Worm (Caenorhabditis elegans) whole organism, mixed stage, embryonic: ENCODE measurements around the gene ugt-6.

Experiments
- M03D4.4 ChIP-seq: sonication (generic microtip); optimal IDR thresholded peaks from 2 replicates; lab custom pipeline; 2017; ENCODE audit warnings: mild to moderate bottlenecking, missing genetic modification characterization, missing compliant biosample characterization
- bed-3 ChIP-seq: fragments of 200-800 bp; sonication (Bioruptor generic); optimal IDR thresholded peaks from 3 replicates; lab custom pipeline; 2018; ENCODE audit warnings: mild to moderate bottlenecking, missing genetic modification characterization, moderate library complexity, missing compliant biosample characterization
- blmp-1 ChIP-seq: fragments of 150-350 bp; optimal IDR thresholded peaks from 2 replicates; lab custom pipeline; 2014; ENCODE audit warnings: missing biosample characterization, missing genetic modification characterization
- ceh-39 ChIP-seq: fragments of 150-350 bp; optimal IDR thresholded peaks from 2 replicates; lab custom pipeline; 2014; ENCODE audit warnings: missing biosample characterization, missing genetic modification characterization
- ceh-43 ChIP-seq: fragments of 200-800 bp; sonication (Bioruptor generic); optimal IDR thresholded peaks from 2 replicates; lab custom pipeline; 2018; ENCODE audit warnings: mild to moderate bottlenecking, missing genetic modification characterization, moderate library complexity, missing compliant biosample characterization
- ceh-83 ChIP-seq: fragments of 200-800 bp; sonication (Bioruptor generic); optimal IDR thresholded peaks from 2 replicates; lab custom pipeline; 2018; ENCODE audit warnings: mild to moderate bottlenecking, missing genetic modification characterization, missing compliant biosample characterization
- ces-1 ChIP-seq: fragments of 150-350 bp; optimal IDR thresholded peaks from 2 replicates; lab custom pipeline; 2014; ENCODE audit warnings: missing biosample characterization, missing genetic modification reagents, missing genetic modification characterization
- cnd-1 ChIP-seq: fragments of 200-800 bp; sonication (Bioruptor generic); optimal IDR thresholded peaks from 2 replicates; lab custom pipeline; 2018; ENCODE audit warnings: mild to moderate bottlenecking, missing genetic modification characterization, missing compliant biosample characterization
- drap-1 ChIP-seq: fragments of 200-800 bp; sonication (Bioruptor generic); optimal IDR thresholded peaks from 3 replicates; lab custom pipeline; 2018; ENCODE audit warnings: mild to moderate bottlenecking, missing genetic modification characterization, missing compliant biosample characterization
- elt-1 ChIP-seq: sonication (generic microtip); optimal IDR thresholded peaks from 2 replicates; lab custom pipeline; 2017; ENCODE audit warnings: missing genetic modification characterization, mild to moderate bottlenecking, missing compliant biosample characterization, antibody characterized with exemption, moderate library complexity, borderline replicate concordance; ENCODE audit not compliant: insufficient read depth
- elt-3 ChIP-seq: fragments of 150-350 bp; optimal IDR thresholded peaks from 2 replicates; lab custom pipeline; 2014; ENCODE audit warnings: missing biosample characterization, missing genetic modification characterization
- flh-1 ChIP-seq: fragments of 200-800 bp; sonication (Bioruptor generic); optimal IDR thresholded peaks from 2 replicates; lab custom pipeline; 2018; ENCODE audit warnings: mild to moderate bottlenecking, missing genetic modification characterization, moderate library complexity, missing compliant biosample characterization
- ham-2 ChIP-seq: fragments of 200-800 bp; sonication (Bioruptor generic); optimal IDR thresholded peaks from 2 replicates; lab custom pipeline; 2018; ENCODE audit warnings: mild to moderate bottlenecking, missing genetic modification characterization, missing compliant biosample characterization
- hlh-1 ChIP-seq: fragments of 150-350 bp; optimal IDR thresholded peaks from 2 replicates; lab custom pipeline; 2014; ENCODE audit warnings: missing biosample characterization, missing genetic modification reagents, missing genetic modification characterization
- lin-13 ChIP-seq: fragments of 150-350 bp; optimal IDR thresholded peaks from 2 replicates; lab custom pipeline; 2014; ENCODE audit warnings: missing biosample characterization, missing genetic modification characterization
- lin-32 ChIP-seq: fragments of 200-800 bp; sonication (Bioruptor generic); optimal IDR thresholded peaks from 2 replicates; lab custom pipeline; 2018; ENCODE audit warnings: mild to moderate bottlenecking, missing genetic modification characterization, missing compliant biosample characterization
- lsy-2 ChIP-seq: fragments of 150-350 bp; optimal IDR thresholded peaks from 2 replicates; lab custom pipeline; 2014; ENCODE audit warnings: missing biosample characterization, missing genetic modification characterization
- mab-5 ChIP-seq: fragments of 150-350 bp; optimal IDR thresholded peaks from 2 replicates; lab custom pipeline; 2014; ENCODE audit warnings: missing biosample characterization, missing genetic modification characterization
- mep-1 ChIP-seq: fragments of 150-350 bp; optimal IDR thresholded peaks from 2 replicates; lab custom pipeline; 2017; ENCODE audit warnings: missing biosample characterization, missing genetic modification reagents, missing genetic modification characterization, inconsistent platforms
- mls-2 ChIP-seq: sonication (generic microtip); optimal IDR thresholded peaks from 2 replicates; lab custom pipeline; 2016; ENCODE audit warnings: mild to moderate bottlenecking, missing genetic modification characterization, moderate library complexity, missing compliant biosample characterization
- nhr-12 ChIP-seq: fragments of 150-350 bp; optimal IDR thresholded peaks from 2 replicates; lab custom pipeline; 2014; ENCODE audit warnings: missing biosample characterization, missing genetic modification characterization
- nhr-2 ChIP-seq: fragments of 150-350 bp; optimal IDR thresholded peaks from 2 replicates; lab custom pipeline; 2014; ENCODE audit warnings: missing biosample characterization, missing genetic modification characterization
- nhr-237 ChIP-seq: fragments of 150-350 bp; optimal IDR thresholded peaks from 2 replicates; lab custom pipeline; 2014; ENCODE audit warnings: missing biosample characterization, missing genetic modification characterization
- nhr-28 ChIP-seq: fragments of 150-350 bp; optimal IDR thresholded peaks from 2 replicates; lab custom pipeline; 2014; ENCODE audit warnings: missing biosample characterization, missing genetic modification characterization
- nhr-76 ChIP-seq: sonication (generic microtip); optimal IDR thresholded peaks from 2 replicates; lab custom pipeline; 2017; ENCODE audit warnings: missing biosample characterization, missing genetic modification characterization
- sem-2 ChIP-seq: fragments of 200-800 bp; sonication (Bioruptor generic); optimal IDR thresholded peaks from 2 replicates; lab custom pipeline; 2018; ENCODE audit warnings: mild to moderate bottlenecking, missing genetic modification characterization, missing compliant biosample characterization
- snpc-4 ChIP-seq: fragments of 150-350 bp; optimal IDR thresholded peaks from 2 replicates; lab custom pipeline; 2014; ENCODE audit warnings: missing biosample characterization, missing genetic modification characterization
- sptf-1 ChIP-seq: sonication (generic microtip); optimal IDR thresholded peaks from 2 replicates; lab custom pipeline; 2017; ENCODE audit warnings: mild to moderate bottlenecking, missing genetic modification characterization, moderate library complexity, missing compliant biosample characterization
- tbx-8 ChIP-seq: fragments of 200-800 bp; sonication (Bioruptor generic); optimal IDR thresholded peaks from 2 replicates; lab custom pipeline; 2018; ENCODE audit warnings: mild to moderate bottlenecking, missing genetic modification characterization, moderate library complexity, missing compliant biosample characterization
- unc-120 ChIP-seq: sonication (generic microtip); optimal IDR thresholded peaks from 2 replicates; lab custom pipeline; 2017; ENCODE audit warnings: missing genetic modification characterization, missing compliant biosample characterization; ENCODE audit not compliant: poor library complexity, severe bottlenecking
- unc-39 ChIP-seq: fragments of 150-350 bp; optimal IDR thresholded peaks from 2 replicates; lab custom pipeline; 2014; ENCODE audit warnings: missing biosample characterization, missing genetic modification characterization
- unc-62 ChIP-seq: fragments of 150-350 bp; optimal IDR thresholded peaks from 2 replicates; lab custom pipeline; 2014; ENCODE audit warnings: missing biosample characterization, missing genetic modification reagents, missing genetic modification characterization
- zip-8 ChIP-seq: fragments of 150-350 bp; optimal IDR thresholded peaks from 2 replicates; lab custom pipeline; 2014; ENCODE audit warnings: missing biosample characterization, missing genetic modification characterization

ugt-6 gene

ce11 chrV:12806190-12806589 lies 8.2 kb upstream of the ugt-6 start, which contains the start of gene ZC443.7:
Gene ZC443.7 (plus strand): TSS chrV:12806490.
- TF ChIP-seq unc-62 (GFP tag; lab: Kevin White, UChicago) (no peak), hlh-1 (tag; lab: Kevin White, UChicago) (no peak), ham-2 (GFP tag; lab: Kevin White, UChicago) (no peak), mab-5 (tag; lab: Kevin White, UChicago) (no peak), nhr-12 (tag; lab: Kevin White, UChicago) (no peak), unc-120 (tag; lab: Kevin White, UChicago) (no peak), sem-2 (no peak), cnd-1 (tag; lab: Kevin White, UChicago) (no peak), ceh-39 (tag; lab: Kevin White, UChicago) (no peak), blmp-1 (tag; lab: Kevin White, UChicago) (no peak), bed-3 (GFP tag; lab: Kevin White, UChicago) (no peak), ceh-43 (GFP tag; lab: Kevin White, UChicago) (no peak), tbx-8 (no peak), ces-1 (GFP tag; lab: Kevin White, UChicago) (no peak), mep-1 (tag; lab: Kevin White, UChicago) (no peak), nhr-76 (tag; lab: Kevin White, UChicago) (no peak), lsy-2 (tag; lab: Kevin White, UChicago) (no peak), unc-39 (tag; lab: Kevin White, UChicago) (no peak), M03D4.4 (tag; lab: Kevin White, UChicago) (no peak)

DNA sequence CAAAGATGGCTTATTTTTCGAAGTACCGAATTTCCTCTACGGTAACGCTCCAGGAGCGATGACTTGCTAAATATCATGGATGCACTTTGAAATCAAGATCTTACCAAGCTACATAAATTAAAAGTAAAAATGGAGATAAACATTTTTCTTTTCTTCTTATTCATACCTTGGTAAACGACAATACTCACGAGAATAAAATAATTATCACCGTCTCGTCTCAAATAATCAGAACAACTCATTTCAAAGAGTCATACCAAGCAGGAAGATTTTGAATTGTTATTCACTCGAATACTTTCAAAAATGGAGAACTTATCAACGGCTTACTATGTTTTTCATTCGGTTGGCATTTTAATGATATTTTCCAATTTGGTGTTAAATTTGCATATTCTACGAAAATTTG lies 5.2 kb upstream of the ugt-6 start, which contains the start of gene srbc-45:
Gene srbc-45 (plus strand): TSS at position 301 of the 400 bp plus-strand sequence.
- TF ChIP-seq mep-1 (tag; lab: Kevin White, UChicago) (no peak), ham-2 (GFP tag; lab: Kevin White, UChicago) (no peak), nhr-12 (tag; lab: Kevin White, UChicago) (no peak), nhr-28 (tag; lab: Kevin White, UChicago) (no peak), nhr-2 (tag; lab: Kevin White, UChicago) (no peak), blmp-1 (tag; lab: Kevin White, UChicago) (no peak), snpc-4 (tag; lab: Kevin White, UChicago) (no peak), hlh-1 (tag; lab: Kevin White, UChicago) (no peak), M03D4.4 (tag; lab: Kevin White, UChicago) (no peak), elt-1 (tag; lab: Kevin White, UChicago) (no peak)
- TF ChIP-seq, all 35 proteins: peak for 0

DNA sequence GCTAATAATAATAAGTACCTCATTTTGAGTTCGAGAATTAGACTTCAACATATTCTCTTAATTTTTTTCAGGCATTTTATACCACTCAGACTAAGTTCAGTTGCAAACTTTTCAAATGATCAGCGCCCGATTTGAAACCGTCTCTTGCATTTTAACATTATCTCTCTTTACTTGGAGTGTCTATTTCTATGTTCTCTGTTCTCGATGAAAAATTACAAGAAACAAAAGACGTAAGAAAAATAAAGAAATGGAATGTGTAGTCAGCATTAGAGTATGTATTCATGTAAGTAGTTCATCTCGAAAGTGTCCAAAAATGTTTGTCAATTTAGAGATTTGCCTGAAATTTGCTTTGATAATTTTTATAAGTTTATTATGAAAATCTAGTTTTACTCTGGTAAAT lies 2.1 kb upstream of the ugt-6 start, which contains the start of gene ugt-3:
Gene ugt-3 (minus strand): TSS at position 101 of the 400 bp plus-strand sequence.
- TF ChIP-seq sem-2 = no peak
- TF ChIP-seq mls-2 (tag; lab: Kevin White, UChicago) = no peak
- TF ChIP-seq nhr-237 (tag; lab: Kevin White, UChicago) = no peak
- no peak for TF ChIP-seq elt-3 (tag; lab: Kevin White, UChicago)
- TF ChIP-seq tbx-8 = no peak
- TF ChIP-seq snpc-4 (tag; lab: Kevin White, UChicago) = no peak
- no peak for TF ChIP-seq ham-2 (GFP tag; lab: Kevin White, UChicago)
- TF ChIP-seq blmp-1 (tag; lab: Kevin White, UChicago) = no peak
- TF ChIP-seq ceh-39 (tag; lab: Kevin White, UChicago) = no peak
- TF ChIP-seq bed-3 (GFP tag; lab: Kevin White, UChicago) = no peak
- no peak for TF ChIP-seq ceh-43 (GFP tag; lab: Kevin White, UChicago)
- TF ChIP-seq drap-1 = no peak
- TF ChIP-seq zip-8 (tag; lab: Kevin White, UChicago) = no peak
- no peak for TF ChIP-seq mab-5 (tag; lab: Kevin White, UChicago)
- TF ChIP-seq unc-120 (tag; lab: Kevin White, UChicago) = no peak
- no peak for TF ChIP-seq cnd-1 (tag; lab: Kevin White, UChicago)
- TF ChIP-seq ceh-83 = no peak
- TF ChIP-seq elt-1 (tag; lab: Kevin White, UChicago) = no peak
- TF ChIP-seq flh-1 (GFP tag; lab: Kevin White, UChicago) = no peak
- no peak for TF ChIP-seq nhr-28 (tag; lab: Kevin White, UChicago)

DNA sequence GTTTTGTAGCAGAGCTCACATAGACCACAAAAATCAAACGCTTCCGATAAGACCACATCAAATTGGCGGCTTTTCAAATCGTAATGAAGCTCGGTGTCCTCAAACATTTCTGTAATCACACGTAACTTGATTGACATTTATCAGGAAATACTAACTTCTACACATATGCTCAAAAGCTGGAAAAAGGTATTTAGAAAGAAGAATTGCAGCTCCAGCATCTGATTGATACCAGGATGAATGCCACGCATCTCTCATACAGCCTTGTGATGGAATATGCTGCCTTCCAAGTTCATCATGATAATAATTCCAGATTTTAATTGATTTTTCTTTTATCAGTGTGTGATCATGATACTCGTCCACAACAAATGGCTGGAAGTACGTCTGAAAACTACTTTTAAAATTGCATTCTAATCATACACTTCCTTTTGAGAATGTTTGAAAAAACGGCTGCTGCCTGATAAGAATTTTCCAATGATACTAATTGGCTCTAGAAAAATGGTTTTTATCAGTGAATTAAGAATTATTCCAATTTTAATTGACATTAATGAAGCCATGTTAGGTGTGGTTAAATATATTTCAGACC lies 1.0 kb downstream of the ugt-6 start:
- TF ChIP-seq lin-13 (tag; lab: Kevin White, UChicago) (no peak), lin-32 (GFP tag; lab: Kevin White, UChicago) (no peak), nhr-237 (tag; lab: Kevin White, UChicago) (no peak), blmp-1 (tag; lab: Kevin White, UChicago) (no peak), flh-1 (GFP tag; lab: Kevin White, UChicago) (no peak), nhr-12 (tag; lab: Kevin White, UChicago) (no peak), ceh-83 (no peak), hlh-1 (tag; lab: Kevin White, UChicago) (no peak), nhr-2 (tag; lab: Kevin White, UChicago) (no peak), ceh-39 (tag; lab: Kevin White, UChicago) (no peak), zip-8 (tag; lab: Kevin White, UChicago) (no peak), unc-62 (GFP tag; lab: Kevin White, UChicago) (no peak), cnd-1 (tag; lab: Kevin White, UChicago) (no peak), elt-3 (tag; lab: Kevin White, UChicago) (no peak), sptf-1 (tag; lab: Kevin White, UChicago) (no peak), mls-2 (tag; lab: Kevin White, UChicago) (no peak), tbx-8 (no peak), nhr-76 (tag; lab: Kevin White, UChicago) (no peak), unc-39 (tag; lab: Kevin White, UChicago) (no peak), mep-1 (tag; lab: Kevin White, UChicago) (no peak)
- TF ChIP-seq, all 35 proteins: peak for 0
